Fruit fly (Drosophila melanogaster) whole organism: ENCODE results near the gene m-cup.

Experiments used
- CG8478 ChIP-seq: fragments of >200 bp; optimal IDR thresholded peaks from 2 replicates; lab custom pipeline; 2018; ENCODE audit warnings: inconsistent platforms
- pan ChIP-seq: fragments of >200 bp; optimal IDR thresholded peaks from 2 replicates; lab custom pipeline; 2017
- psq ChIP-seq: fragments of >200 bp; optimal IDR thresholded peaks from 2 replicates; lab custom pipeline; 2017
- usp ChIP-seq: fragments of >200 bp; optimal IDR thresholded peaks from 2 replicates; lab custom pipeline; 2017; ENCODE audit warnings: missing biosample characterization, missing genetic modification characterization, mixed read lengths

dm6 chr3R:17117607-17118327, 31.4 kb downstream of the m-cup start:
- TF ChIP-seq pan (lab: Kevin White, UChicago) (no peak), psq (lab: Kevin White, UChicago) (no peak), CG8478 (lab: Kevin White, UChicago) (no peak), usp (GFP tag; lab: Kevin White, UChicago) (no peak)
